Worm (Caenorhabditis elegans) whole organism, early embryonic: ENCODE results near the gene cyp-33C8.

Source experiments
- ama-1 ChIP-seq: fragments of 150-350 bp; optimal IDR thresholded peaks from 2 replicates; lab custom pipeline; 2014
- ets-7 ChIP-seq: sonication (generic microtip); optimal IDR thresholded peaks from 2 replicates; lab custom pipeline; 2016; ENCODE audit warnings: missing genotype, missing genetic modification characterization, missing compliant biosample characterization

DNA sequence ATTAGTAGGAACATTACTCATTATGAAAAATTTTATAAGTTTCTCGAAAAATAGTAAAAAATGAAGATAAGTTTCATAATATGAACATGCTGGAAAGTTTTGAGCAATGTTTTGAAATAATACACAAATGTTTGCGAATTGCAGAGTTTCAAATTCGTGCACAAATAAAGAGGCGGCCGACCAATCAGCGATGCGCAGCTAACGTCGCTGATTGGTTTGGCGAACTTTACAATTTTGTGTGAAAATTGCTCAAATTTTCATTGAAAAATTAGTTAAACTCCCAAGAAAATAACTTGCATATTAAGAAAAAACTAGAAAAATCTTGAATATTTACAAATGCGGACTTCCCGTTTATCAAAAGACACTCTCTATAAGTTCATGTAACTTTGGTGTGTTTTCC is 29.3 kb upstream of the cyp-33C8 start:
- no peak for TF ChIP-seq ama-1
- no peak for TF ChIP-seq ets-7
